Fruit fly (Drosophila melanogaster): ENCODE measurements around the gene Hsp27.

Gene Hsp27

DNA sequence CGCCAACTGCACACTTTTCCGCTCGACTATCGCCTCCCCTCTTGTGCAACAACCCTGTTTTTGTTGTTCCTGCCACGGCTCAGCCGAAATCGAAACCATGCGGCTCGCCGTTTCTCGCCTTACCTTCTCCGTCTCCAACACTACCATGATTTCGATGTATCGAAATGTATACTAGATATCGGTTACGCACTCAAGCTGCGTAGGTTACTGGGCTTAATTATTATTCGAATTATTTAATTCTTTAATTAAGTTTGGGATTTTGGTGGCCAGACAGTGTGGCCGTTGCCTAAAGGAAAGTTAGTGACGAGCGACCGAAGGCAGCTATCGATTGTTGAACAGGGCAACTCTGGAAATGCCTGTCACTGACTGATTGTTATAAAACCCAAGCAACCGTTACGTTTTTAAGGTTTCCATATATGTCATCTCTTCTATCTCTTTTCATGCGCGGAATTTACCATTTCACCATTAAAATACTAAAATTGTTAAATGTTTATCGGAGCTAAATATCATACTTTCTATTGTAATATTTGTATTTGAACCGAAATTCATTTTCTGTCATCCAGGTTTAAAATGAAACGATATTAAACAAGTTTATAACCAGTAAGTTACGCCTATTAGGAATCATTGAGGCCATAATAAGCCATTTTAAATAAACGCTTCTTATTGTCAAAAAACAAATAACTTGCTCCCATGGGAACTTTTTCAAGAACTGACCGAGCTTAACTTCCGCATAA lies 18.5 kb downstream of the Hsp27 start, which contains the start of gene eIF4E1:
TSS of gene eIF4E1 (minus strand) at position 304 of the 734 bp plus-strand sequence.
- TF ChIP-seq tj (GFP tag; optimal IDR thresholded peaks at IDR 0.05) (peak; percentile 38), CG12768 (GFP tag; optimal IDR thresholded peaks at IDR 0.05) (no peak), CG14711 (tag; optimal IDR thresholded peaks at IDR 0.05) (peak; percentile 87), kay (GFP tag; ENCODE audit: borderline replicate concordance) (peak; percentile 38), Mnt (GFP tag; optimal IDR thresholded peaks at IDR 0.05) (peak; percentile 78), toe (GFP tag; optimal IDR thresholded peaks at IDR 0.05) (no peak), bab1 (GFP tag; optimal IDR thresholded peaks at IDR 0.05) (peak; percentile 9)

DNA sequence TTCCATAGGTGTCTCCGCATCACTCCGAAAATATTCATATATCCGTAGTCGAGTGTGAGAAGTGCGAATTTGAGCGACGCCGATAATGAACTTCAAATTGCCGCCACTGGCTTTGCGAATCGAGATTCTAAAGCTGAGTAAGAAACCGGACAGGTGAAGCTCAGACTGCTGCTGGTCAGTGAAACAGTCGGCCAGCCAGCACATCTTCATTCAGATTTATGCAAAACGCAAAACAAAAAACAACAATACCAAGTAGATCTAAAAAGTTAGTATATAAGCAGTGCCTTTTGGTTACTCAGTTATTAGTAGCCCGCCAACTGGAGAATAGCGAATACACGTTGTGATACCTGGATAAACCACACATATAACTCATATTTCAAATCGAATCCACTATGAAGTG lies 20.6 kb downstream of the Hsp27 start, which contains the start of gene Cpr67B:
TSS of gene Cpr67B (plus strand) at position 301 of the 400 bp plus-strand sequence.
- TF ChIP-seq CG33017 (tag; optimal IDR thresholded peaks at IDR 0.05) (no peak), Clk (GFP tag; optimal IDR thresholded peaks at IDR 0.05) (no peak), CG7101 (tag; optimal IDR thresholded peaks at IDR 0.05) (no peak), Crg-1 (GFP tag; optimal IDR thresholded peaks at IDR 0.05) (no peak), Mnt (GFP tag; optimal IDR thresholded peaks at IDR 0.05) (no peak), CG7045 (GFP tag; optimal IDR thresholded peaks at IDR 0.05) (no peak), kay (GFP tag; ENCODE audit: borderline replicate concordance) (no peak)

DNA sequence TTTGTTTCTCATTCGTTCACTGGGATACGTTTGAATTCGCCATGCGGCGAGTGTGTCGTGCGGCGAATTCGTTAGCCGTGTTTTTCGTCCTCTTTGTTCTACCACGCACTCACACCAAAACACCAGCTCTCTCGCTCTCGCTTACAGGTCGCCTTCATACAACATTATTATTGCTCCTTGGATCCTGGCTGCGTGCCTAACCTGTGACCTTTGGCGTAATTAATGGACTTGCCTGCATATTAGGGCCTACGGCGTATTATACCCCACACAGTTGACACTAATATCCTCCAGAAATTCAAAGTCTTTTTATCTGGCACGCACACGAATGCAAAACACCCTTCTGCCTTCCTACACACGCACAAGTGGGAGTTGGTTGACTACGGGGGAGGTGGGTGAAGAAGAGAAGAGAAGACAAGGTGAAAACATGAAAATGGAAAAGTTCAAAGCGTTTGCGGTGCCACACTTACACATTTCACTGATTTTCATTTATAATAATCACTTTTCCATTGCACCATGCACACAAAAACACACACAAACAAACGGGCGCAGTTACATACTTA lies 26.2 kb downstream of the Hsp27 start:
- TF ChIP-seq CG33017 (tag; optimal IDR thresholded peaks at IDR 0.05) (no peak), toe (GFP tag; optimal IDR thresholded peaks at IDR 0.05) (no peak), Mnt (GFP tag; optimal IDR thresholded peaks at IDR 0.05) (no peak), ovo (GFP tag; optimal IDR thresholded peaks at IDR 0.05) (no peak), bab1 (GFP tag; optimal IDR thresholded peaks at IDR 0.05) (no peak), CG5204 (GFP tag; optimal IDR thresholded peaks at IDR 0.05) (no peak), Clk (GFP tag; optimal IDR thresholded peaks at IDR 0.05) (no peak)

DNA sequence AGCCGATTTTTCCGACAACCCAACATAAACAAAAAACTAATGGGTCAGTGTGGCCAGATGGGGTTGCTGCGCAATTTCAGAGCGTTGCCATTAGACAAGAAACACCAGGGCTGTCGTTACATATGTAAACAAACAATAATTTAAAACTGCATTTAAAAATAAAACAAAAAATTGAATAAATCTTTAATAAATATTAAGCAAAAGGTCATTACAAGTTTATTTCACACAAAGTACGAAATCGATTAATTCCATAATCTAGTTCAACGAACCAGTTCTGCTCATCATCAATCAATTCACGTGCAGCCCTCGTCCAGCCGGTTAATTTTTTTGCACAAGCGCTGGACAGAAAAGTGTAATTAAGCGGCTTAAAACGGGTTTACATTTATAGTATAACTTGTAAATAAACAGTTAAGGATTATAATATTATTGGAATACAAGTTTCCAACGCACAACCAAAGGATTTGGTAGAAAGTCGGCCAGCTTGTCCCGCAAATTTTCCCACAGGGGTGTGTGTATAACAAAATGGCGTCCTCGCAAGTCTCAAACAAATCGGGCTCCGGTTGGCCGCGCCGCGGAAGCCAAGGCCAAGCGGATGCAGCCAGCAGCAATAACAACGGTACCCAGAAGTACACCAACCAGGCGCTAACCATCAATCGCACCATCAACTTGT lies 27.0 kb downstream of the Hsp27 start, which contains the start of the genes CG4022 and Cpsf5:
TSS of gene CG4022 (minus strand) at position 79 of the 670 bp plus-strand sequence.
TSS of gene Cpsf5 (plus strand) at position 285 of the 670 bp plus-strand sequence.
- TF ChIP-seq tj (GFP tag; optimal IDR thresholded peaks at IDR 0.05) (peak; percentile 72), CG11617 (GFP tag; optimal IDR thresholded peaks at IDR 0.05) (peak; percentile 90), Crg-1 (GFP tag; optimal IDR thresholded peaks at IDR 0.05) (peak; percentile 77), CG5204 (GFP tag; optimal IDR thresholded peaks at IDR 0.05) (no peak), Mnt (GFP tag; optimal IDR thresholded peaks at IDR 0.05) (peak; percentile 89), CG33017 (tag; optimal IDR thresholded peaks at IDR 0.05) (peak; percentile 84), CG12768 (GFP tag; optimal IDR thresholded peaks at IDR 0.05) (peak; percentile 78), Clk (GFP tag; optimal IDR thresholded peaks at IDR 0.05) (peak; percentile 62), cic (GFP tag; optimal IDR thresholded peaks at IDR 0.05) (peak; percentile 66), toe (GFP tag; optimal IDR thresholded peaks at IDR 0.05) (peak; percentile 91), pad (GFP tag; optimal IDR thresholded peaks at IDR 0.05) (peak; percentile 61), ovo (GFP tag; optimal IDR thresholded peaks at IDR 0.05) (peak; percentile 74), CG7101 (tag; optimal IDR thresholded peaks at IDR 0.05) (peak; percentile 88), cnc (optimal IDR thresholded peaks at IDR 0.05) (no peak), CG7045 (GFP tag; optimal IDR thresholded peaks at IDR 0.05) (peak; percentile 83), bab1 (GFP tag; optimal IDR thresholded peaks at IDR 0.05) (peak; percentile 80), CG14711 (tag; optimal IDR thresholded peaks at IDR 0.05) (peak; percentile 85), kay (GFP tag; ENCODE audit: borderline replicate concordance) (peak; percentile 87), Hr96 (GFP tag; optimal IDR thresholded peaks at IDR 0.05) (no peak), CG1620 (GFP tag; optimal IDR thresholded peaks at IDR 0.05) (peak; percentile 84)

- no peak for TF ChIP-seq CG12768 (GFP tag; optimal IDR thresholded peaks at IDR 0.05)
- TF ChIP-seq CG11617 (GFP tag; optimal IDR thresholded peaks at IDR 0.05) = no peak
- TF ChIP-seq CG7101 (tag; optimal IDR thresholded peaks at IDR 0.05) = no peak
- no peak for TF ChIP-seq ovo (GFP tag; optimal IDR thresholded peaks at IDR 0.05)
- no peak for TF ChIP-seq cnc (optimal IDR thresholded peaks at IDR 0.05)
- TF ChIP-seq pad (GFP tag; optimal IDR thresholded peaks at IDR 0.05) = no peak
- no peak for TF ChIP-seq CG7045 (GFP tag; optimal IDR thresholded peaks at IDR 0.05)
These were observed 33.4 kb downstream of the Hsp27 start, which contains the start of gene CG3982 for dm6 chr3L:9417288-9417687. Gene CG3982, minus strand, starts transcription at chr3L:9417388.

dm6 chr3L:9419328-9419727 lies 35.5 kb downstream of the Hsp27 start:
- TF ChIP-seq Hr96 (GFP tag; optimal IDR thresholded peaks at IDR 0.05) (peak; percentile 38), CG7045 (GFP tag; optimal IDR thresholded peaks at IDR 0.05) (no peak), Crg-1 (GFP tag; optimal IDR thresholded peaks at IDR 0.05) (no peak), CG1620 (GFP tag; optimal IDR thresholded peaks at IDR 0.05) (no peak), toe (GFP tag; optimal IDR thresholded peaks at IDR 0.05) (no peak), CG12768 (GFP tag; optimal IDR thresholded peaks at IDR 0.05) (peak; percentile 24), tj (GFP tag; optimal IDR thresholded peaks at IDR 0.05) (peak; percentile 54), cnc (optimal IDR thresholded peaks at IDR 0.05) (peak; percentile 40 to 63), cic (GFP tag; optimal IDR thresholded peaks at IDR 0.05) (no peak), Clk (GFP tag; optimal IDR thresholded peaks at IDR 0.05) (no peak), CG7101 (tag; optimal IDR thresholded peaks at IDR 0.05) (no peak), CG5204 (GFP tag; optimal IDR thresholded peaks at IDR 0.05) (peak; percentile 35), CG11617 (GFP tag; optimal IDR thresholded peaks at IDR 0.05) (no peak), pad (GFP tag; optimal IDR thresholded peaks at IDR 0.05) (no peak), kay (GFP tag; ENCODE audit: borderline replicate concordance) (no peak), CG14711 (tag; optimal IDR thresholded peaks at IDR 0.05) (no peak), bab1 (GFP tag; optimal IDR thresholded peaks at IDR 0.05) (peak; percentile 41)
